Worm (Caenorhabditis elegans): ENCODE measurements around the gene srg-24.
"Not testable (repeated sequence)": the region's sequence is repeated elsewhere in the genome, so short reads cannot be mapped to it uniquely, and the experiment has no call there.

Gene srg-24

ce11 chrII:3142855-3143254, 42.4 kb upstream of the srg-24 start, which contains the start of gene sri-42:
TSS of gene sri-42 (minus strand) at chrII:3142955.
- not testable (repeated sequence) for TF ChIP-seq ceh-83 (GFP tag; optimal IDR thresholded peaks at IDR 0.05); mls-2 (tag; optimal IDR thresholded peaks at IDR 0.05); blmp-1 (tag; optimal IDR thresholded peaks at IDR 0.05)

- TF ChIP-seq hlh-1 (tag; optimal IDR thresholded peaks at IDR 0.05) (no peak), sem-2 (GFP tag; optimal IDR thresholded peaks at IDR 0.05) (no peak), ztf-11 (tag; optimal IDR thresholded peaks at IDR 0.05) (no peak), nhr-28 (tag; optimal IDR thresholded peaks at IDR 0.05) (no peak), mep-1 (tag; optimal IDR thresholded peaks at IDR 0.05) (no peak)
Measured at ce11 chrII:3137804-3138203, 37.4 kb upstream of the srg-24 start, which contains the start of gene sri-54. TSS of gene sri-54 (minus strand) at chrII:3137904.

- TF ChIP-seq zip-8 (tag; optimal IDR thresholded peaks at IDR 0.05) = no peak
- TF ChIP-seq sem-2 (GFP tag; optimal IDR thresholded peaks at IDR 0.05) = no peak
- TF ChIP-seq nhr-28 (tag; optimal IDR thresholded peaks at IDR 0.05) = no peak
- TF ChIP-seq drap-1 (GFP tag; optimal IDR thresholded peaks at IDR 0.05) = no peak
- no peak for TF ChIP-seq ceh-39 (tag; optimal IDR thresholded peaks at IDR 0.05)
- no peak for TF ChIP-seq cnd-1 (tag; optimal IDR thresholded peaks at IDR 0.05)
- no peak for TF ChIP-seq sptf-1 (tag; optimal IDR thresholded peaks at IDR 0.05)
- TF ChIP-seq snpc-4 (tag; optimal IDR thresholded peaks at IDR 0.05) = no peak
- no peak for TF ChIP-seq mls-2 (tag; optimal IDR thresholded peaks at IDR 0.05)
- TF ChIP-seq ceh-43 (GFP tag; optimal IDR thresholded peaks at IDR 0.05) = no peak
- TF ChIP-seq mep-1 (tag; optimal IDR thresholded peaks at IDR 0.05) = no peak
- no peak for TF ChIP-seq lin-32 (GFP tag; optimal IDR thresholded peaks at IDR 0.05)
- TF ChIP-seq flh-1 (GFP tag; optimal IDR thresholded peaks at IDR 0.05) = no peak
- TF ChIP-seq unc-39 (tag; optimal IDR thresholded peaks at IDR 0.05) = no peak
- TF ChIP-seq nhr-237 (tag; optimal IDR thresholded peaks at IDR 0.05) = no peak
Measured at ce11 chrII:3135293-3135692, 34.8 kb upstream of the srg-24 start.

- TF ChIP-seq ham-2 (GFP tag; optimal IDR thresholded peaks at IDR 0.05) (no peak), flh-1 (GFP tag; optimal IDR thresholded peaks at IDR 0.05) (no peak), elt-1 (tag; optimal IDR thresholded peaks at IDR 0.05; ENCODE audit: borderline replicate concordance, insufficient read depth) (no peak), zip-8 (tag; optimal IDR thresholded peaks at IDR 0.05) (no peak), cnd-1 (tag; optimal IDR thresholded peaks at IDR 0.05) (no peak), bed-3 (GFP tag; optimal IDR thresholded peaks at IDR 0.05) (no peak), nhr-76 (tag; optimal IDR thresholded peaks at IDR 0.05) (no peak), ceh-83 (GFP tag; optimal IDR thresholded peaks at IDR 0.05) (no peak), snpc-4 (tag; optimal IDR thresholded peaks at IDR 0.05) (no peak), ceh-43 (GFP tag; optimal IDR thresholded peaks at IDR 0.05) (no peak), mls-2 (tag; optimal IDR thresholded peaks at IDR 0.05) (no peak), nhr-12 (tag; optimal IDR thresholded peaks at IDR 0.05) (no peak), ces-1 (GFP tag; optimal IDR thresholded peaks at IDR 0.05) (no peak), sptf-1 (tag; optimal IDR thresholded peaks at IDR 0.05) (no peak), lin-13 (tag; optimal IDR thresholded peaks at IDR 0.05) (no peak)
Measured at ce11 chrII:3129007-3129406, 28.6 kb upstream of the srg-24 start, which contains the start of gene chil-24. TSS of gene chil-24 (plus strand) at chrII:3129162.

- TF ChIP-seq mep-1 (tag; optimal IDR thresholded peaks at IDR 0.05); ham-2 (GFP tag; optimal IDR thresholded peaks at IDR 0.05); M03D4.4 (tag; optimal IDR thresholded peaks at IDR 0.05): not testable (repeated sequence)
Measured at ce11 chrII:3126741-3127140, 26.3 kb upstream of the srg-24 start, which contains the start of gene ins-31. TSS of gene ins-31 (plus strand) at chrII:3127041.

ce11 chrII:3126341-3126740, 25.9 kb upstream of the srg-24 start, which contains the start of gene ins-19:
TSS of gene ins-19 (minus strand) at chrII:3126441.
- TF ChIP-seq unc-120 (tag; optimal IDR thresholded peaks at IDR 0.05; ENCODE audit: poor library complexity, severe bottlenecking) (no peak), snpc-4 (tag; optimal IDR thresholded peaks at IDR 0.05) (no peak), nhr-237 (tag; optimal IDR thresholded peaks at IDR 0.05) (no peak), elt-1 (tag; optimal IDR thresholded peaks at IDR 0.05; ENCODE audit: borderline replicate concordance, insufficient read depth) (no peak), mab-5 (tag; optimal IDR thresholded peaks at IDR 0.05) (no peak), hlh-1 (tag; optimal IDR thresholded peaks at IDR 0.05) (no peak), lin-13 (tag; optimal IDR thresholded peaks at IDR 0.05) (no peak), nhr-28 (tag; optimal IDR thresholded peaks at IDR 0.05) (no peak), ceh-83 (GFP tag; optimal IDR thresholded peaks at IDR 0.05) (no peak), M03D4.4 (tag; optimal IDR thresholded peaks at IDR 0.05) (no peak), unc-62 (GFP tag; optimal IDR thresholded peaks at IDR 0.05) (no peak), drap-1 (GFP tag; optimal IDR thresholded peaks at IDR 0.05) (no peak), ceh-43 (GFP tag; optimal IDR thresholded peaks at IDR 0.05) (no peak), ceh-39 (tag; optimal IDR thresholded peaks at IDR 0.05) (no peak), ham-2 (GFP tag; optimal IDR thresholded peaks at IDR 0.05) (no peak), ztf-11 (tag; optimal IDR thresholded peaks at IDR 0.05) (no peak), lsy-2 (tag; optimal IDR thresholded peaks at IDR 0.05) (no peak), bed-3 (GFP tag; optimal IDR thresholded peaks at IDR 0.05) (no peak), nhr-76 (tag; optimal IDR thresholded peaks at IDR 0.05) (no peak)
